Worm (Caenorhabditis elegans) whole organism, L2 larva: ENCODE data around the gene crn-5.

Source experiments
- lin-39 ChIP-seq: fragments of 150-350 bp; optimal IDR thresholded peaks from 2 replicates; lab custom pipeline; 2014; ENCODE audit warnings: missing biosample characterization, missing genetic modification reagents, missing genetic modification characterization
- nhr-237 ChIP-seq: fragments of 150-350 bp; optimal IDR thresholded peaks from 2 replicates; lab custom pipeline; 2014; ENCODE audit warnings: missing biosample characterization, missing genetic modification characterization
- nhr-77 ChIP-seq: fragments of 150-350 bp; optimal IDR thresholded peaks from 2 replicates; lab custom pipeline; 2014; ENCODE audit warnings: missing biosample characterization, missing genetic modification characterization

ce11 chrII:10545213-10545612 lies 47.3 kb upstream of the crn-5 start:
- TF ChIP-seq nhr-77 (tag; lab: Kevin White, UChicago) (no peak), lin-39 (no peak), nhr-237 (tag; lab: Kevin White, UChicago) (no peak)
